Worm (Caenorhabditis elegans): Measurements from ENCODE around the gene lurp-1.

lurp-1 gene

ce11 chrII:10925804-10926570, 45.3 kb downstream of the lurp-1 start, which contains the start of gene metr-1 (continued):
- TF ChIP-seq mxl-3 (GFP tag; optimal IDR thresholded peaks at IDR 0.05), result peak; percentile 74
- TF ChIP-seq daf-16 (GFP tag; optimal IDR thresholded peaks at IDR 0.05), result no peak
- peak; percentile 63 for TF ChIP-seq daf-16 (tag; optimal IDR thresholded peaks at IDR 0.05)

DNA sequence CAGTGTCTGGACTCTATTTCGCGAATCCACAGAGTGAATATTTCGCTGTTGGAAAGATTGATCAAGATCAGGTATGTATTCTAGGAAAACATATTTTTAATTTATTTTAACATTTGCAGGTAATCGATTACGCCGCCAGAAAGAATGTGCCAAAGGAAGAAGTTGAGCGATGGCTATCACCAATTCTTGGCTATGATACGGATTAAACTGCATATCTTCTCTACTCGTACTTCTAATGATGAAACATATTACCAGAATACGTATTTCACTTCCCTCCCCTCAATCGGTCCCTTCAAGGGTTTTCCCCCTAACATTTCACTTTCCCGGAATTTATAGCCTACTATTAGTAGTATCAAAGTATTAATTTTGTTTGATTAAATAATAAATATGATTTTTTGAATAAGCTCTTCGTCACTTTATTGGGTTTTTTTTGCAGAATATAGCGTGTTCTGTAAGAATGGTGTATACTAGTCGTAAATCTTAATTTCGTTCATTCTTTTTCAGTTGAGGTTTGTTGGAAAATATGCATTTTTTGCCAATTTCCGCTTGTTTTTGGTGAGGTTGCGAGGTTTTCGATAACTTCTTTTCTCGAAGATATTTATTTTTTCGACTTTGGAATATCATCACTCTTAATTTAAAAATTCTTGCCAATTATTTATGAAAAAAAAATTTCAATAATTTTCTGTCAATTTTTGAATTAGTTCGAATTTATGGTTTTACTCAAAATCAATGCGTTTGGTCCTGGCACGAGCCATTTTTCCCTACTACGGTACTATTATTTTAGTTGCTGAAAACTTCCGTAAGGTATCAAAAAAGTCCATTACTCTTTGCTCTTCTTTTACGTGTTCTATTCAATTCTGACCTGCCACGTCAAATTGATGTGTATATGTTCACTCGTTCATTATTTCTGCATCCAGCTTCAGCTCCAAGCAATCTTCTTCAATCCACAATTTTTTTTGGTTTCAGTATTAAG, 50.2 kb downstream of the lurp-1 start:
- TF ChIP-seq cey-2 (tag; optimal IDR thresholded peaks at IDR 0.05; ENCODE audit: borderline replicate concordance, insufficient read depth) (no peak), hif-1 (tag; optimal IDR thresholded peaks at IDR 0.05) (peak in 1 of 2 experiments; percentile 22), aha-1 (tag) (peak; percentile 95), Y5F2A.4 (GFP tag; optimal IDR thresholded peaks at IDR 0.05) (no peak), nhr-111 (GFP tag; optimal IDR thresholded peaks at IDR 0.05) (peak; percentile 5), dmd-6 (GFP tag; IDR thresholded peaks at IDR 0.05) (peak; percentile 13; the same call in 1 of the 2 replicates), ceh-20 (GFP tag; IDR thresholded peaks at IDR 0.05) (0 out of 2 replicates have a peak, but pooled peaks have one; percentile 7), ZK546.5 (tag; optimal IDR thresholded peaks at IDR 0.05) (no peak), ama-1 (optimal IDR thresholded peaks at IDR 0.05) (peak; percentile 62), zag-1 (tag; optimal IDR thresholded peaks at IDR 0.05) (no peak), Y105C5A.15 (GFP tag; IDR thresholded peaks at IDR 0.05) (no peak), F44E2.7 (GFP tag; IDR thresholded peaks at IDR 0.05) (0 out of 2 replicates have a peak, but pooled peaks have one; percentile 62), zip-2 (tag; optimal IDR thresholded peaks at IDR 0.05) (no peak), php-3 (GFP tag; IDR thresholded peaks at IDR 0.05) (peak; percentile 35; the same call in 1 of the 2 replicates), spr-1 (tag; optimal IDR thresholded peaks at IDR 0.05) (no peak), attf-4 (tag; optimal IDR thresholded peaks at IDR 0.05) (no peak), lin-38 (GFP tag; IDR thresholded peaks at IDR 0.05) (peak; percentile 33; the same call in 1 of the 2 replicates)

All from whole organism, L4 larva.